Worm (Caenorhabditis elegans): ENCODE results near the gene C12D12.1.

DNA sequence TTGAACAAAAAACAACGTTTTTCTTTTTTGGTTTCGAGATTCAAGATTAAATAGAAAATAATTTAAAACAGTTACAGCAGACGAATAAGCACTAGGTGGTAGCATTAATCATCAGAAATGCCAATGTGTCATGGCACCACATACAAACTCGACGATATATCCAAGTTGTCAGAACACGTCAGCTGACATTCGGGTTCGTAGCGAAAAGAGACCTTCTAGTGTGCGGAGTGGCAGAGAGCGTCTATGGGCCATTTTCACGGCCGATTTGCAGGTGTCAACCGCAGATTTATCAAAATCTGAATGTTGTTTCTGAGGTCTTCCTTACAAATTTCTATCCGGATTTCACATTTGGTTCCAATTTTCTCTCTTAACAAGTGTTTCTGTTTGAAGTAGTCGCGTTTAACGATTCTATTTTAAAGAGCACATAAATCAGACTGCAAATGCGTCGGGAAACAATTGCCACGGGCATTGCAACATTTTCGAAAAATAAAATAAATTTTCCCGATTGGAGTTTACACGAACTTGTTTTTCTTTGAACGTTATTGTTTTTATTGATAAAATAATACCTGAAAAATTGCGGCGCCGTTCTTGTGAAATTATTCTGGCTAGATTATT is 10.9 kb upstream of the C12D12.1 start:
- no peak for TF ChIP-seq lsy-2 (tag; optimal IDR thresholded peaks at IDR 0.05)
- no peak for TF ChIP-seq nhr-12 (tag; optimal IDR thresholded peaks at IDR 0.05)

All from whole organism, mixed stage, embryonic.